Worm (Caenorhabditis elegans) whole organism, L4/young adult: ENCODE data around the gene gcy-27.

Experiments used
- W03F9.2 ChIP-seq: fragments of 150-350 bp; optimal IDR thresholded peaks from 2 replicates; lab custom pipeline; 2014; ENCODE audit warnings: missing biosample characterization, missing genetic modification characterization
- dao-5 ChIP-seq: sonication (generic microtip); optimal IDR thresholded peaks from 2 replicates; lab custom pipeline; 2016; ENCODE audit warnings: missing genotype, missing genetic modification characterization, moderate library complexity, missing compliant biosample characterization
- him-1 ChIP-seq: sonication (generic microtip); optimal IDR thresholded peaks from 2 replicates; lab custom pipeline; 2016; ENCODE audit warnings: missing genotype, missing genetic modification reagents, missing genetic modification characterization, missing compliant biosample characterization

gcy-27 gene

DNA sequence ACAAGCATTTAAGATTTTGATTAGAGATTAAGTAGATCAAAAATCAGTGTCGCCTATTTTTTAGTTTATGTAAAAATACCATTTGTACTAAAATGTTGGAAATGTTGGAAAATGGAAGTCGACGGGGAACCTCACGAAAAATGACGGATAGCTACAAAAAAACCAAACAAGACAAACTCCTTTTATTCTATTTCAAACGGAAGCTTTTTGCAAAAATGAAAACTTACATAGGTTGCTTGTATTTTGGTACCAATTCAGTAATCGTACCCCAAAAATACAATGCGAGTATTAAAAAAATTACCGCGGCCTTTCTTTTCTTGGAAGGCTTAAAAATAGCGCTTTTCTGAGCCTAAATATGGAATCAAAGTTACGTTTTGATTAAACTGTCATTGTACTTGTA is 17.5 kb upstream of the gcy-27 start:
- TF ChIP-seq W03F9.2 (tag; lab: Kevin White, UChicago): no peak
- TF ChIP-seq him-1 (tag; lab: Kevin White, UChicago): no peak
- TF ChIP-seq dao-5 (tag; lab: Kevin White, UChicago): no peak

DNA sequence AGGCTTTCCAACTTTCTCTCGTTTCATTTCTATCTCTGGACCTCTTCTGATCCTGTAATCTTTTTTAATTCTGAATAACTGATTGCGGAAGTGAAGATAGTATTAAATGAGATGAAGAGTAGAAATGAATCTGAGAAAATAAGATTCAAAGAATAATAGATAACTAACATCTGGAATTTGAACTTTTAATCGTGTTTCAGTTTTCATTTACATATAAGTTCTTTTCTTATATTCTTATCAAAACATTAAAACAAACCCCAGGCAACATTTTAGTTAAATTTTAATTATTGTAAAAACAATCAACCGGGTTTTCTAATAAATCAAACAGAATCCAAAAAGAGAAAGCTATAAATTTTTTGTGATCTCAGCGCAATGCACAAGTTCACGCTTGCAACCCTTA is 16.7 kb upstream of the gcy-27 start:
- TF ChIP-seq dao-5 (tag; lab: Kevin White, UChicago): no peak
- TF ChIP-seq W03F9.2 (tag; lab: Kevin White, UChicago): no peak
- TF ChIP-seq him-1 (tag; lab: Kevin White, UChicago): no peak

DNA sequence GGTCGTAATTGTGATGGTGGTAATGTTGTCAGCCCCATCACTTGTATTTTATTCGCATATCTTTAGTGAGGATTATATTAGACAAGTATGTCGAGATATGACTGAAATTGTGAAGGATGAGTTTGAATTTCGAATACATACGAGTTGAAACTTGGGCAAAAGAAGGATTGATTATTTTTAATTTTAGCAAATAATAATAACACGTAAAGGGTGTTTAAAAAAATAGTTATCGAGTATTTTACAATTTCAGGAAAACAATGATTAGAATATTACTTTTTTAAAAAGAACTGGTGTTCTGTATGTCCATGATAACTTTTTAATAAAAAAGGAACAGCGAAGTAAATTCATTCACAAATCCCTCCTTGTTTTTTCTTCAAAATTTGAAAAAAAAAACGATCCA is 14.0 kb upstream of the gcy-27 start, which contains the start of gene F11E6.8:
F11E6.8 (minus strand) TSS at position 101 of the 400 bp plus-strand sequence.
- TF ChIP-seq dao-5 (tag; lab: Kevin White, UChicago): no peak
- no peak for TF ChIP-seq W03F9.2 (tag; lab: Kevin White, UChicago)
- no peak for TF ChIP-seq him-1 (tag; lab: Kevin White, UChicago)

DNA sequence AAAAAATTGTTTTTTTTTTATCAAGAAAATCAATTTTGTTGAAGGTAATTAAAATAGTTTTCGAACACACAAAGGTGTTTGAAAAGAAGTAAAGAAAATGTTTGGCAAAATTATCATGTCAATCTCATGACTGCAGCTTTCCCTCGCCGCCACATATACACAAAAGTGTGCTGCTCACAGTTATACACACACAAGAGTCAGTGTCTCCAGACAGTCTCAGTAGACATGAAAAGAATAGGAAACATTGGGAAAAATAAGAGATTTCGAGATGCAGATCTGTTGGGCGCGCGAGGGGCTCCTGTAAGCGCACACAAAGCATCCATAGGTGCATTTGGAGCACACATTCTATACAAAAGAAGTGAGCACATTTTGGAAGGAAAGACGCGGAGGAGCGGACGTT is 11.9 kb upstream of the gcy-27 start:
- no peak for TF ChIP-seq W03F9.2 (tag; lab: Kevin White, UChicago)
- TF ChIP-seq him-1 (tag; lab: Kevin White, UChicago): no peak
- TF ChIP-seq dao-5 (tag; lab: Kevin White, UChicago): no peak

DNA sequence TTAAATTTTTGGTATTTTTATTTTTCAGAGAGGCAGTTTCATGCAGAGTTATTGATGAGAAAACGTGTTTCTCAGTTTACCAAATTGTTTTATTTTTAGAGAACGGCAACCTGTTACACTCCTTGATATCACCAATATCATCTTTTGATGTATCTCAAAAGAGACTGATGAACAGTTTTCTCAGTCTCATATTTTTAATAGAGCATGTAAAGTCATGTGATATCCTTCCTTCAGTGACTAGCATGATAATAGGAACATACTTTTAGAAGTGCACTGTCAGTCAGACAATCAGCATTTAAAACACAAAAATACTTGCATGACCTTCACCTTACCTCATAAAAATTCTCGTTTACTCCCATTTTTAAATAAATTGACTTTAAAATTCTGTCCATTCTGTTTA is 6.1 kb upstream of the gcy-27 start, which contains the start of gene F11E6.11:
F11E6.11 (plus strand) TSS at position 325 of the 400 bp plus-strand sequence.
- TF ChIP-seq him-1 (tag; lab: Kevin White, UChicago): no peak
- TF ChIP-seq dao-5 (tag; lab: Kevin White, UChicago): no peak
- TF ChIP-seq W03F9.2 (tag; lab: Kevin White, UChicago): no peak

DNA sequence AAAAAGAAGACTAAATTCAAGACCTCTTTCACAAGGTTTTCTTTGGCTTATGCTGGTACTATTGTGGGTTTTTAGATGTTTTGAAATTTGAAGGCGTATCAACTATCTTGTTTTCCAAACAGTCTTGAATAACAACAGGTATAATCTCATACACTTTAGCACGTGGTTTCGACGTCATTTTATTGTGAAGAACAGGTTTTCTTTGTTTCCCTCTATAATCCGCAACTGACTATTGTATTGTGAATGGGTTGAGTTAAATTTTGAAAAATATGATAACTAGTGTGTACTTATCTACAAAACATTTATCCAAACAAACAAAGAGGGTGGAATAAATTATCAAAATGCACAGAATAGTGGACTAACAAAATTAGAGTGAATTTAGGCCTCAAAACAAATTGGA is 4.8 kb upstream of the gcy-27 start:
- TF ChIP-seq him-1 (tag; lab: Kevin White, UChicago): no peak
- TF ChIP-seq dao-5 (tag; lab: Kevin White, UChicago): no peak
- no peak for TF ChIP-seq W03F9.2 (tag; lab: Kevin White, UChicago)

DNA sequence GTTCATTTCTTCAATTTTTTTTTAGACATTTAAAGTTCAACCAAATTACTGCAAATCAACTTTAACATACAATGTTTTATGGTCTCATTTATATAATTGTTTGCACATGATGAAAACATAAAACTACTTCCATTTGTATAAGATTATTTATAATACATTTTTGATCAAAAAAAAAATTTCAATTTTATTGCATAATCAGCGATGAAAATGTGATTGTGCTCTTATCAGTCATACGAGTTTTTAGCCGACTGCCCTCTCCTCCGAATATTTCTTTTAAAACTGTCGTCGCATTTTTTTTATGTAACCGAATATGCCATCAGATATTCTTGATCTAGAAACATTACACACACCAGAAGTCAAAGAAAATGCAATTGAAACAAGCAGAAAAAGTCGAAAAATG is 4.0 kb upstream of the gcy-27 start, which contains the start of gene F08A7.1:
F08A7.1 (plus strand) TSS at position 191 of the 400 bp plus-strand sequence.
- TF ChIP-seq him-1 (tag; lab: Kevin White, UChicago) (no peak), W03F9.2 (tag; lab: Kevin White, UChicago) (no peak), dao-5 (tag; lab: Kevin White, UChicago) (no peak)

DNA sequence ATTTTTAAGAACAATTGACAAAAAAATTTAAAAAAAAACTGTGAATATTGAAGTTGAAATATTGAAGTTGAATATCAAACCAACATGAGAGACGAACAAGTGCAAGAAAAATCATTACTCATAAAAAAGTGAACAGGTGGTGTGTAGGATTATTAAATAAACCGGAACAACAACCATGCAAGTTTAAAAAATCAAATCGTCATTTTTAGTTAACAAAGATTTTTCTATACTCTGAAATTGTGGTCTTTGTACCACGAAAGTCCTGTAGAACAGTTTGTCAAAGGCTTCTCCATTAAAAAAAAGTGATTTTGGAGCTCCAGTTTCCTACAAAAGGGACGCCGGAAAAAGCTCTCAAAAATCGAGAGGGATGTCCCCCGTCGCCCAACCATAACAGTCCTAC is 3.5 kb upstream of the gcy-27 start, which contains the start of gene C06A12.19:
C06A12.19 (minus strand) TSS at position 101 of the 400 bp plus-strand sequence.
- TF ChIP-seq dao-5 (tag; lab: Kevin White, UChicago) (no peak), him-1 (tag; lab: Kevin White, UChicago) (no peak), W03F9.2 (tag; lab: Kevin White, UChicago) (no peak)

DNA sequence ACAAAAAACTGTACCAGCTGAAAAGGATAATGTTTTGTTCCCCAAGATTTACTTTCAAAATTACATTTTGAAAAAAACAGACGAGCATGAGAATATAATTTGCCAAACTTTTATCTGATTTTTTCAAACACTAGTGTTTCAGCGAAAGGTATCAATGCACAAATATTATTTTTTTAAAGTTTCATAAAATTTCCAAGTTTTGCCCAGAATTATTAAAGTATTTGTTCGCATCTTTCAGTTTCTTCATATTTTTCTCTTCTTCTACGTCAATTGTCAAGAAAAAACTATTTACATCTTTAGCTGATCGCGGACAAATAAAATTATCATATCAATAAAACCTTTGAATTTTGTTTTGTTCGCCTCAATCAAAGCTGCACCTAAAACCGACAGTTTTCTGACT is 586 bp upstream of the gcy-27 start, which contains the start of gene C06A12.8:
C06A12.8 (plus strand) TSS at position 301 of the 400 bp plus-strand sequence.
- TF ChIP-seq W03F9.2 (tag; lab: Kevin White, UChicago) (no peak), dao-5 (tag; lab: Kevin White, UChicago) (no peak), him-1 (tag; lab: Kevin White, UChicago) (no peak)

DNA sequence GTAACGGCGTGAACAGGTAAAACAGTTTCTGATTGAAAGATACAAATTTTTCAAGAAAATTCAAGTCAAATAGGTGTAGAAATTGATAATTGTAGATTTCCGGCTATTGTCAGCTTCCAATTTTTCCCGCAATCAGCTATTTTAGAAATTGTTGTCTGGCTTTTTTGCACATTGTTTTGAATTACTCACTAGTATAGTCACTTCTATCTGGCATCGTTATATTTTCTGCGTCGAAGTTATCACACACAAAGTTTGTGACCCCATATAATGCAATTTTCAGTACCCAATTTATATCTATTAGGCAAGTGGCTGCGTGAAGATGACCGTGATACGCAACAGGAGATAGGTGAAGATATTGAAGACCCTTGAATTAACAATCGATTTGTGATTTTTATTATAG is 1.2 kb downstream of the gcy-27 start:
- no peak for TF ChIP-seq dao-5 (tag; lab: Kevin White, UChicago)
- no peak for TF ChIP-seq him-1 (tag; lab: Kevin White, UChicago)
- no peak for TF ChIP-seq W03F9.2 (tag; lab: Kevin White, UChicago)

DNA sequence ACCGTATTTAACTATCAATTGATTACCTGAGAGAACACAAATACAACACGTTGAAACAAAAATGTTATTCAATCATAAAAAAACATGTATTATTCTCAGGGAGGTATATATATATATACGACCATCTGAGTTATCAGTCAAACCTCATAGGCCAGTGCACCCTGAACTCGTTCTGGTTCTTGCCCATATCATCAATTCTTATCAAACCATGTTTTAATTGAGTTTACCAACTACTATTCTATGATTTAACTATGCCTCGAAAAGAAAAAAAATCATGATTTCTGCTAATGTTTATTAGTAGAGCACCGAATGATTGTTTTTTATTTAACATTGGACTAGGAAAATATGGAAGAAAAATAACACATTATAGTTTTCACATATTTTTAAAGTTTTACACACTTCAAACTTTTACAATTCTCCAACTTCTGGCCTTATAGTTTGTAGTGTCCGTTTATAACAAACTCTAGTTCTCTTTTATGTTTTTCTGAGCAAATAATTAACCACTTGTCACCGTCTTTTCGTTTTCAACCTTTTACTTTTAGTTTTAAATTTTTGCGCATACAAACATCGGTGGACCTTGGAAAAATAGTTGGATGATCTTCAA is 4.1 kb downstream of the gcy-27 start:
- TF ChIP-seq him-1 (tag; lab: Kevin White, UChicago): no peak

DNA sequence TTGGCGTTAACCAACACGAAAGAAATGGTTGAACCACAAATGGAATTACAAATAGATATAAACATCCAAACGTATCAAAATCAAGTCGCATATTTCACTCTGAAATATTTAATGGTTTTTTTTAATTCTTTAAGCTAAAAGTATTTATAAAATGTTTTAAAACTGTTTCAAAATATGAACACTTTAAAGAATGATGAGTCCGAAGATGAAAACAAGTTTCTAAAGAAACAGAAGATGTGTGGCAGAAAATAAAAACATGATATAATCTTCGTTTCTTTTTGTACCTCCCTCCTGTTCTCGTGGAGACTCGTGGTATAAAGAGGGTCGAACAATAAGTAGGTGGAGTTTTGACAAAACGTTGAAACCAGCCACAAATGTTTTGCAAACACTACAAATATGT is 5.2 kb downstream of the gcy-27 start, which contains the start of gene lact-6:
lact-6 (minus strand) TSS at position 101 of the 400 bp plus-strand sequence.
- TF ChIP-seq dao-5 (tag; lab: Kevin White, UChicago): no peak
- no peak for TF ChIP-seq W03F9.2 (tag; lab: Kevin White, UChicago)
- TF ChIP-seq him-1 (tag; lab: Kevin White, UChicago): no peak

DNA sequence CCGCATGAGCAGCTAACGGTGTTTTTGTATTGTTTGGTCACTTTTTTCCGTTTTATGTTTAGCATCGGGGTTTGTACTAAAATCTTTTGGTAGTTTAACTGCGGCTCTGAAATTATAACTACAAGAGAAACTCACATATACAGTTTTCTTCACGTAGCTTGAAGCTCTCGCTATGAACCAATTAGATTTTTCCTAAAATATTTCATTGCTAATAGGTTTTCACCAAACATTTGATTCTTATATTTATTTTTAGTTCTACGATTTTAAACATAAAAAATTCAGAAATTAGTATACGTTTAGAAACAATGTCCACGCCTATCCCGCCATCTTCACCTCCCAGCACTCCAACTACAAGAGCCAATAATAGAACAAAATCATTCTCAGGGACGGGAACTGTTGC is 9.0 kb downstream of the gcy-27 start, which contains the start of gene C06A12.3:
C06A12.3 (plus strand) TSS at position 301 of the 400 bp plus-strand sequence.
- no peak for TF ChIP-seq him-1 (tag; lab: Kevin White, UChicago)
- no peak for TF ChIP-seq dao-5 (tag; lab: Kevin White, UChicago)
- no peak for TF ChIP-seq W03F9.2 (tag; lab: Kevin White, UChicago)

DNA sequence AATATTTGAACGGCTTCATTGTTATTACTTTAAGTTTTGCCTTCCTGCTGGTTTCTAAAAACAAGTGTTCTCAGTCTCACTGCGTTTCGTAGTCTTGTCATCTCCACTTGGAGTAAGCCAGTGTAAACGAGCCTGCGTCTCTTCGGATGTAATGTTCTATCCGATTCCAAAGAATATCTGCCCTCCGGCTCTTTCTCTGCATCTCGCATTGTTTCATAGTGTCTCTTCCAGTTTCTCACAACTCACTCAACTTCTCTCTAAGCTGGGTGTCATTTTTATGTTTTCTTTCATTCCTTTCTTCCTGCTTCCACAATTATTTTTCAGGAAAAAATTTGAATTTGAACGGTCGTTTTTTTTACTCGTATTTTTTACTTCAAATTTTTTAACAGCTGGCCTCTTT is 9.5 kb downstream of the gcy-27 start:
- no peak for TF ChIP-seq W03F9.2 (tag; lab: Kevin White, UChicago)
- no peak for TF ChIP-seq him-1 (tag; lab: Kevin White, UChicago)
- no peak for TF ChIP-seq dao-5 (tag; lab: Kevin White, UChicago)
